Fruit fly (Drosophila melanogaster) whole organism, embryonic: ENCODE results near the gene UQCR-C2.
A peak's percentile ranks its signal among the peaks of the same experiment; 100 is the strongest.

ENCODE experiments used
- Atf3 ChIP-seq: fragments of 200-800 bp; sonication (Bioruptor generic); optimal IDR thresholded peaks from 3 replicates; lab custom pipeline; 2016; ENCODE audit warnings: missing biosample characterization, missing genetic modification characterization
- Atf6 ChIP-seq: fragments of 200-800 bp; sonication (Bioruptor generic); IDR thresholded peaks from 2 replicates; pipeline ENCODE4 v1.3.6; 2022; ENCODE audit warnings: missing biosample characterization, missing genetic modification characterization
- CG11456 ChIP-seq: fragments of 200-800 bp; sonication (Bioruptor generic); IDR thresholded peaks from 3 replicates; pipeline ENCODE4 v1.3.6; 2022; ENCODE audit warnings: missing biosample characterization, missing genetic modification characterization
- CG11723 ChIP-seq: fragments of 200-800 bp; sonication (Bioruptor generic); optimal IDR thresholded peaks from 2 replicates; lab custom pipeline; 2017; ENCODE audit warnings: missing biosample characterization, mild to moderate bottlenecking, missing genetic modification characterization
- CG12769 ChIP-seq: fragments of 200-800 bp; sonication (Bioruptor generic); optimal IDR thresholded peaks from 2 replicates; lab custom pipeline; 2019; ENCODE audit warnings: missing biosample characterization, mild to moderate bottlenecking, missing genetic modification characterization, moderate library complexity
- CG13123 ChIP-seq: fragments of 200-800 bp; sonication (Bioruptor generic); optimal IDR thresholded peaks from 2 replicates; lab custom pipeline; 2016; ENCODE audit warnings: missing biosample characterization, missing genetic modification characterization
- CG13894 ChIP-seq: fragments of 200-800 bp; sonication (Bioruptor generic); optimal IDR thresholded peaks from 3 replicates; lab custom pipeline; 2018; ENCODE audit warnings: missing biosample characterization, mild to moderate bottlenecking, missing genetic modification characterization, moderate library complexity
- CG18619 ChIP-seq: fragments of 200-800 bp; sonication (Bioruptor generic); optimal IDR thresholded peaks from 3 replicates; lab custom pipeline; 2017; ENCODE audit warnings: missing biosample characterization, mild to moderate bottlenecking, missing genetic modification characterization
- CG18764 ChIP-seq: fragments of 200-800 bp; sonication (Bioruptor generic); optimal IDR thresholded peaks from 3 replicates; lab custom pipeline; 2016; ENCODE audit warnings: missing biosample characterization, missing genetic modification characterization
- CG2875 ChIP-seq: fragments of 200-800 bp; sonication (Bioruptor generic); optimal IDR thresholded peaks from 2 replicates; lab custom pipeline; 2017; ENCODE audit warnings: missing biosample characterization, mild to moderate bottlenecking, missing genetic modification characterization, missing genetic modification reagents
- CG2889 ChIP-seq: fragments of 200-800 bp; sonication (Bioruptor generic); IDR thresholded peaks from 3 replicates; pipeline ENCODE4 v1.3.6; 2022; ENCODE audit warnings: missing biosample characterization, missing genetic modification characterization
- CG3065 ChIP-seq: fragments of 200-800 bp; sonication (Bioruptor generic); optimal IDR thresholded peaks from 2 replicates; lab custom pipeline; 2016; ENCODE audit warnings: missing biosample characterization, missing genetic modification characterization
- CG34224 ChIP-seq: fragments of 200-800 bp; sonication (Bioruptor generic); IDR thresholded peaks from 3 replicates; pipeline ENCODE4 v1.3.6; 2022; ENCODE audit warnings: missing biosample characterization, missing genetic modification characterization; ENCODE audit not compliant: partially characterized antibody
- CG6791 ChIP-seq: fragments of 200-800 bp; sonication (Bioruptor generic); IDR thresholded peaks from 3 replicates; pipeline ENCODE4 v1.3.6; 2022; ENCODE audit warnings: missing biosample characterization, missing genetic modification characterization; ENCODE audit not compliant: partially characterized antibody
- CG8478 ChIP-seq: fragments of >200 bp; optimal IDR thresholded peaks from 2 replicates; lab custom pipeline; 2018
- CG8944 ChIP-seq: fragments of 200-800 bp; sonication (Bioruptor generic); optimal IDR thresholded peaks from 3 replicates; lab custom pipeline; 2016; ENCODE audit warnings: missing biosample characterization, missing genetic modification characterization
- CG9817 ChIP-seq: fragments of 200-800 bp; sonication (Bioruptor generic); optimal IDR thresholded peaks from 2 replicates; lab custom pipeline; 2018; ENCODE audit warnings: missing biosample characterization, mild to moderate bottlenecking, missing genetic modification characterization, moderate library complexity
- CoRest ChIP-seq: fragments of 200-800 bp; sonication (Bioruptor generic); optimal IDR thresholded peaks from 3 replicates; lab custom pipeline; 2018; ENCODE audit warnings: missing biosample characterization, mild to moderate bottlenecking, missing genetic modification characterization, moderate library complexity
- D19B ChIP-seq: fragments of 200-800 bp; sonication (Bioruptor generic); optimal IDR thresholded peaks from 2 replicates; lab custom pipeline; 2017; ENCODE audit warnings: missing biosample characterization, mild to moderate bottlenecking, missing genetic modification characterization
- Doc2 ChIP-seq: fragments of 200-800 bp; sonication (Bioruptor generic); IDR thresholded peaks from 2 replicates; pipeline ENCODE4 v1.3.6; 2022; ENCODE audit warnings: missing biosample characterization, missing genetic modification characterization
- Doc3 ChIP-seq: fragments of 200-800 bp; sonication (Bioruptor generic); IDR thresholded peaks from 3 replicates; pipeline ENCODE4 v1.3.6; 2022; ENCODE audit warnings: missing biosample characterization, missing genetic modification characterization; ENCODE audit not compliant: partially characterized antibody
- E2f2 ChIP-seq: fragments of 200-800 bp; sonication (Bioruptor generic); IDR thresholded peaks from 2 replicates; pipeline ENCODE4 v1.3.6; 2022; ENCODE audit warnings: missing biosample characterization, missing genetic modification characterization
- Gsc ChIP-seq: fragments of 200-800 bp; sonication (Bioruptor generic); IDR thresholded peaks from 2 replicates; pipeline ENCODE4 v1.3.6; 2022; ENCODE audit warnings: missing biosample characterization, missing genetic modification characterization
- MTF-1 ChIP-seq: fragments of 200-800 bp; sonication (Bioruptor generic); optimal IDR thresholded peaks from 2 replicates; lab custom pipeline; 2018; ENCODE audit warnings: missing biosample characterization, mild to moderate bottlenecking, missing genetic modification characterization, borderline replicate concordance
- NK7.1 ChIP-seq: fragments of 200-800 bp; sonication (Bioruptor generic); optimal IDR thresholded peaks from 3 replicates; lab custom pipeline; 2016; ENCODE audit warnings: missing biosample characterization, missing genetic modification characterization
- Opbp ChIP-seq: fragments of 200-800 bp; sonication (Bioruptor generic); IDR thresholded peaks from 3 replicates; pipeline ENCODE4 v1.3.6; 2022; ENCODE audit warnings: missing biosample characterization, missing genetic modification characterization; ENCODE audit not compliant: partially characterized antibody
- Optix ChIP-seq: fragments of 200-800 bp; sonication (Bioruptor generic); IDR thresholded peaks from 3 replicates; pipeline ENCODE4 v1.3.6; 2022; ENCODE audit warnings: missing biosample characterization, missing genetic modification characterization
- ab ChIP-seq: fragments of 200-800 bp; sonication (Bioruptor generic); optimal IDR thresholded peaks from 2 replicates; lab custom pipeline; 2016; ENCODE audit warnings: missing biosample characterization, missing genetic modification characterization
- al ChIP-seq: fragments of 200-800 bp; sonication (Bioruptor generic); IDR thresholded peaks from 2 replicates; pipeline ENCODE4 v1.3.6; 2022; ENCODE audit warnings: missing biosample characterization, missing genetic modification characterization
- ap ChIP-seq: fragments of 200-800 bp; sonication (Bioruptor generic); IDR thresholded peaks from 2 replicates; pipeline ENCODE4 v1.3.6; 2022; ENCODE audit warnings: missing biosample characterization, missing genetic modification characterization
- chinmo ChIP-seq: fragments of 200-800 bp; sonication (Bioruptor generic); IDR thresholded peaks from 4 replicates; pipeline ENCODE4 v1.3.6; 2022; ENCODE audit warnings: missing biosample characterization, missing genetic modification characterization; ENCODE audit not compliant: partially characterized antibody
- dm ChIP-seq: fragments of 200-800 bp; sonication (Bioruptor generic); optimal IDR thresholded peaks from 3 replicates; lab custom pipeline; 2016; ENCODE audit warnings: missing biosample characterization, missing genetic modification characterization
- dysf ChIP-seq: fragments of 200-800 bp; sonication (Bioruptor generic); IDR thresholded peaks from 3 replicates; pipeline ENCODE4 v1.3.6; 2022; ENCODE audit warnings: missing biosample characterization, missing genetic modification characterization
- emc ChIP-seq: fragments of 200-800 bp; sonication (Bioruptor generic); optimal IDR thresholded peaks from 2 replicates; lab custom pipeline; 2016; ENCODE audit warnings: missing biosample characterization, missing genetic modification characterization
- gfzf ChIP-seq: fragments of 200-800 bp; sonication (Bioruptor generic); optimal IDR thresholded peaks from 2 replicates; lab custom pipeline; 2016; ENCODE audit warnings: missing biosample characterization, mild to moderate bottlenecking, missing genetic modification characterization, moderate library complexity
- her ChIP-seq: fragments of 200-800 bp; sonication (Bioruptor generic); optimal IDR thresholded peaks from 2 replicates; lab custom pipeline; 2016; ENCODE audit warnings: missing biosample characterization, missing genetic modification characterization
- lmd ChIP-seq: fragments of 200-800 bp; sonication (Bioruptor generic); IDR thresholded peaks from 2 replicates; pipeline ENCODE4 v1.3.6; 2022; ENCODE audit warnings: missing biosample characterization, missing genetic modification characterization
- lov ChIP-seq, 2 experiments: fragments of 200-800 bp in 1 of 2; fragments of >200 bp in 1 of 2; sonication (Bioruptor generic) in 1 of 2; IDR thresholded peaks in 1 of 2; optimal IDR thresholded peaks in 1 of 2; 2 replicates in 1 of 2; 3 replicates in 1 of 2; pipeline versions ENCODE4 v1.3.6 to Lab custom; 2017 to 2022; ENCODE audit warnings: missing biosample characterization in 1 of 2, missing genetic modification characterization in 1 of 2
- maf-S ChIP-seq: fragments of 200-800 bp; sonication (Bioruptor generic); optimal IDR thresholded peaks from 2 replicates; lab custom pipeline; 2016; ENCODE audit warnings: missing biosample characterization, missing genetic modification characterization
- mirr ChIP-seq: fragments of 200-800 bp; sonication (Bioruptor generic); optimal IDR thresholded peaks from 3 replicates; lab custom pipeline; 2018; ENCODE audit warnings: missing biosample characterization, mild to moderate bottlenecking, missing genetic modification characterization
- nerfin-1 ChIP-seq: fragments of 200-800 bp; sonication (Bioruptor generic); optimal IDR thresholded peaks from 3 replicates; lab custom pipeline; 2019; ENCODE audit warnings: missing biosample characterization, mild to moderate bottlenecking, missing genetic modification characterization, moderate library complexity
- odd ChIP-seq: fragments of 200-800 bp; sonication (Bioruptor generic); optimal IDR thresholded peaks from 2 replicates; lab custom pipeline; 2017; ENCODE audit warnings: missing biosample characterization, mild to moderate bottlenecking, missing genetic modification characterization
- org-1 ChIP-seq: fragments of 200-800 bp; sonication (Bioruptor generic); optimal IDR thresholded peaks from 2 replicates; lab custom pipeline; 2017; ENCODE audit warnings: missing biosample characterization, missing genetic modification characterization
- peb ChIP-seq: fragments of 200-800 bp; sonication (Bioruptor generic); IDR thresholded peaks from 2 replicates; pipeline ENCODE4 v1.3.6; 2022; ENCODE audit warnings: missing biosample characterization, missing genetic modification characterization
- repo ChIP-seq: fragments of 200-800 bp; sonication (Bioruptor generic); optimal IDR thresholded peaks from 2 replicates; lab custom pipeline; 2016; ENCODE audit warnings: missing biosample characterization, missing genetic modification characterization
- schlank ChIP-seq: fragments of 200-800 bp; sonication (Bioruptor generic); optimal IDR thresholded peaks from 2 replicates; lab custom pipeline; 2018; ENCODE audit warnings: missing biosample characterization, mild to moderate bottlenecking, missing genetic modification characterization
- sens-2 ChIP-seq: fragments of 200-800 bp; sonication (Bioruptor generic); IDR thresholded peaks from 2 replicates; pipeline ENCODE4 v1.3.6; 2022; ENCODE audit warnings: missing biosample characterization, missing genetic modification characterization
- slou ChIP-seq: fragments of 200-800 bp; sonication (Bioruptor generic); optimal IDR thresholded peaks from 3 replicates; lab custom pipeline; 2016; ENCODE audit warnings: missing biosample characterization, missing genetic modification characterization
- tgo ChIP-seq: fragments of 200-800 bp; sonication (Bioruptor generic); IDR thresholded peaks from 3 replicates; pipeline ENCODE4 v1.3.6; 2022; ENCODE audit warnings: missing biosample characterization, missing genetic modification characterization
- tio ChIP-seq: fragments of 200-800 bp; sonication (Bioruptor generic); optimal IDR thresholded peaks from 2 replicates; lab custom pipeline; 2017; ENCODE audit warnings: missing biosample characterization, missing genetic modification characterization, inconsistent platforms
- z ChIP-seq: fragments of 200-800 bp; sonication (Bioruptor generic); IDR thresholded peaks from 3 replicates; pipeline ENCODE4 v1.3.6; 2022; ENCODE audit warnings: missing biosample characterization, missing genetic modification characterization

Gene UQCR-C2

dm6 chr3L:16615132-16615709 is 31.3 kb downstream of the UQCR-C2 start, which contains the start of gene Mo25 (continued):
- TF ChIP-seq CG34224 (GFP tag; lab: Robert Waterston, UW) (peak; percentile 83), odd (no peak), CG8944 (no peak), CG12769 (tag; lab: Kevin White, UChicago) (no peak), al (GFP tag; lab: Robert Waterston, UW) (no peak), NK7.1 (no peak), peb (GFP tag; lab: Robert Waterston, UW) (no peak), CG8478 (no peak), tgo (GFP tag; lab: Robert Waterston, UW) (no peak), schlank (tag; lab: Kevin White, UChicago) (no peak), CG2875 (no peak), CG18619 (no peak), E2f2 (GFP tag; lab: Robert Waterston, UW) (peak; percentile 86), CG2889 (no peak), Gsc (GFP tag; lab: Robert Waterston, UW) (no peak), Doc3 (GFP tag; lab: Robert Waterston, UW) (peak; percentile 70), CG18764 (GFP tag; lab: Kevin White, UChicago) (peak; percentile 20), org-1 (GFP tag; lab: Kevin White, UChicago) (no peak), repo (no peak), dm (GFP tag; lab: Kevin White, UChicago) (no peak), chinmo (GFP tag; lab: Robert Waterston, UW) (no peak), lov (optimal IDR thresholded peaks at IDR 0.05; lab: Kevin White, UChicago) (no peak), lov (GFP tag; IDR thresholded peaks at IDR 0.05; lab: Robert Waterston, UW) (no peak), CG3065 (GFP tag; lab: Kevin White, UChicago) (no peak), sens-2 (GFP tag; lab: Robert Waterston, UW) (no peak), nerfin-1 (tag; lab: Kevin White, UChicago) (no peak), Atf3 (no peak), emc (no peak), her (GFP tag; lab: Kevin White, UChicago) (no peak), CG9817 (tag; lab: Kevin White, UChicago) (peak; percentile 23), dysf (GFP tag; lab: Robert Waterston, UW) (0 out of 3 replicates have a peak, but pooled peaks have one; percentile 36), CG13894 (tag; lab: Kevin White, UChicago) (peak; percentile 40), mirr (no peak), maf-S (GFP tag; lab: Kevin White, UChicago) (no peak), ap (0 out of 2 replicates have a peak, but pooled peaks have one; percentile 2), Atf6 (no peak), D19B (GFP tag; lab: Kevin White, UChicago) (no peak), z (GFP tag; lab: Robert Waterston, UW) (no peak), CG13123 (GFP tag; lab: Kevin White, UChicago) (no peak), Doc2 (GFP tag; lab: Robert Waterston, UW) (no peak), lmd (no peak; the same call in 1 of the 2 replicates), CG11723 (GFP tag; lab: Kevin White, UChicago) (no peak), Optix (GFP tag; lab: Robert Waterston, UW) (no peak), gfzf (GFP tag; lab: Kevin White, UChicago) (no peak), ab (no peak), Opbp (GFP tag; lab: Robert Waterston, UW) (peak; percentile 81), CG11456 (GFP tag; lab: Robert Waterston, UW) (no peak), tio (GFP tag; lab: Kevin White, UChicago) (no peak), CoRest (tag; lab: Kevin White, UChicago) (peak; percentile 36), CG6791 (GFP tag; lab: Robert Waterston, UW) (peak; percentile 76), slou (no peak), MTF-1 (GFP tag; lab: Kevin White, UChicago) (no peak)
